Worm (Caenorhabditis elegans) whole organism, L3 larva: ENCODE measurements around the gene T25E12.16.

Experiments
- R02D3.7 ChIP-seq: fragments of 150-350 bp; optimal IDR thresholded peaks from 2 replicates; lab custom pipeline; 2014; ENCODE audit warnings: missing biosample characterization, missing genetic modification characterization
- aly-2 ChIP-seq: fragments of 150-350 bp; optimal IDR thresholded peaks from 2 replicates; lab custom pipeline; 2014; ENCODE audit warnings: missing biosample characterization, missing genetic modification characterization
- ama-1 ChIP-seq: fragments of 150-350 bp; optimal IDR thresholded peaks from 2 replicates; lab custom pipeline; 2018
- ceh-28 ChIP-seq: fragments of 150-350 bp; optimal IDR thresholded peaks from 2 replicates; lab custom pipeline; 2014; ENCODE audit warnings: missing biosample characterization, missing genetic modification reagents, missing genetic modification characterization
- ceh-82 ChIP-seq: fragments of 150-350 bp; optimal IDR thresholded peaks from 2 replicates; lab custom pipeline; 2014; ENCODE audit warnings: missing biosample characterization, missing genetic modification characterization
- ceh-9 ChIP-seq: sonication (generic microtip); optimal IDR thresholded peaks from 2 replicates; lab custom pipeline; 2018; ENCODE audit warnings: missing biosample characterization, missing genetic modification characterization
- daf-12 ChIP-seq: fragments of 150-350 bp; optimal IDR thresholded peaks from 2 replicates; lab custom pipeline; 2014; ENCODE audit warnings: missing biosample characterization, missing genetic modification reagents, missing genetic modification characterization
- egl-27 ChIP-seq: sonication (generic microtip); optimal IDR thresholded peaks from 4 replicates; lab custom pipeline; 2017; ENCODE audit warnings: missing biosample characterization, missing genetic modification reagents, missing genetic modification characterization
- egl-5 ChIP-seq: fragments of 150-350 bp; optimal IDR thresholded peaks from 2 replicates; lab custom pipeline; 2017; ENCODE audit warnings: missing biosample characterization, missing genetic modification reagents, missing genetic modification characterization, inconsistent platforms
- elt-3 ChIP-seq, 3 experiments: fragments of 150-350 bp in 1 of 3; sonication (generic microtip) in 2 of 3; optimal IDR thresholded peaks; 2 replicates in 2 of 3; 4 replicates in 1 of 3; lab custom pipeline; 2014 to 2017; ENCODE audit warnings: missing biosample characterization in 3 of 3, missing genetic modification characterization in 3 of 3
- eor-1 ChIP-seq, 2 experiments: fragments of 150-350 bp; optimal IDR thresholded peaks; 2 replicates each; lab custom pipeline; 2014 to 2018; ENCODE audit warnings: missing biosample characterization in 2 of 2, missing genetic modification characterization in 2 of 2
- fkh-10 ChIP-seq: sonication (generic microtip); optimal IDR thresholded peaks from 2 replicates; lab custom pipeline; 2017; ENCODE audit warnings: missing biosample characterization, missing genetic modification reagents, missing genetic modification characterization
- fkh-2 ChIP-seq: fragments of 150-350 bp; optimal IDR thresholded peaks from 2 replicates; lab custom pipeline; 2014; ENCODE audit warnings: missing biosample characterization, missing genetic modification reagents, missing genetic modification characterization
- hmg-11 ChIP-seq: sonication (generic microtip); optimal IDR thresholded peaks from 2 replicates; lab custom pipeline; 2016; ENCODE audit warnings: missing genetic modification characterization, missing compliant biosample characterization
- jun-1 ChIP-seq: fragments of 150-350 bp; optimal IDR thresholded peaks from 2 replicates; lab custom pipeline; 2014; ENCODE audit warnings: missing biosample characterization, missing genetic modification reagents, missing genetic modification characterization
- lin-15B ChIP-seq: fragments of 150-350 bp; optimal IDR thresholded peaks from 2 replicates; lab custom pipeline; 2014; ENCODE audit warnings: missing biosample characterization, missing genetic modification characterization
- lin-39 ChIP-seq: fragments of 150-350 bp; optimal IDR thresholded peaks from 2 replicates; lab custom pipeline; 2018; ENCODE audit warnings: missing biosample characterization, missing genetic modification reagents, missing genetic modification characterization
- lsy-12 ChIP-seq: sonication (generic microtip); optimal IDR thresholded peaks from 2 replicates; lab custom pipeline; 2016; ENCODE audit warnings: mild to moderate bottlenecking, missing genetic modification characterization, missing compliant biosample characterization
- mdl-1 ChIP-seq: fragments of 150-350 bp; optimal IDR thresholded peaks from 2 replicates; lab custom pipeline; 2014; ENCODE audit warnings: missing biosample characterization, missing genetic modification characterization
- nfya-1 ChIP-seq: sonication (generic microtip); optimal IDR thresholded peaks from 2 replicates; lab custom pipeline; 2017; ENCODE audit warnings: missing genetic modification characterization, mild to moderate bottlenecking, missing compliant biosample characterization, antibody characterized with exemption, moderate library complexity; ENCODE audit not compliant: insufficient read depth
- nhr-11 ChIP-seq: fragments of 150-350 bp; optimal IDR thresholded peaks from 2 replicates; lab custom pipeline; 2014; ENCODE audit warnings: missing biosample characterization, missing genetic modification characterization
- nhr-237 ChIP-seq: fragments of 150-350 bp; optimal IDR thresholded peaks from 2 replicates; lab custom pipeline; 2014; ENCODE audit warnings: missing biosample characterization, missing genetic modification characterization
- nhr-25 ChIP-seq: sonication (generic microtip); optimal IDR thresholded peaks from 2 replicates; lab custom pipeline; 2017; ENCODE audit warnings: missing biosample characterization, missing genetic modification characterization
- nhr-28 ChIP-seq: fragments of 150-350 bp; optimal IDR thresholded peaks from 2 replicates; lab custom pipeline; 2014; ENCODE audit warnings: missing biosample characterization, missing genetic modification characterization
- nhr-43 ChIP-seq: sonication (generic microtip); optimal IDR thresholded peaks from 2 replicates; lab custom pipeline; 2016; ENCODE audit warnings: mild to moderate bottlenecking, missing genetic modification characterization, missing compliant biosample characterization; ENCODE audit not compliant: poor library complexity, severe bottlenecking
- nhr-67 ChIP-seq: fragments of 150-350 bp; optimal IDR thresholded peaks from 2 replicates; lab custom pipeline; 2014; ENCODE audit warnings: missing biosample characterization, missing genetic modification characterization
- nhr-76 ChIP-seq: fragments of 150-350 bp; sonication (generic microtip); optimal IDR thresholded peaks from 5 replicates; lab custom pipeline; 2014; ENCODE audit warnings: missing biosample characterization, missing genetic modification characterization
- pha-4 ChIP-seq: fragments of 150-350 bp; optimal IDR thresholded peaks from 2 replicates; lab custom pipeline; 2014; ENCODE audit warnings: missing biosample characterization, missing genetic modification reagents, missing genetic modification characterization
- pqm-1 ChIP-seq: fragments of 150-350 bp; optimal IDR thresholded peaks from 2 replicates; lab custom pipeline; 2017; ENCODE audit warnings: missing biosample characterization, missing genetic modification characterization, inconsistent platforms
- sea-2 ChIP-seq: fragments of 150-350 bp; sonication (generic microtip); optimal IDR thresholded peaks from 4 replicates; lab custom pipeline; 2014; ENCODE audit warnings: missing biosample characterization, missing genetic modification reagents, missing genetic modification characterization
- skn-1 ChIP-seq: fragments of 150-350 bp; optimal IDR thresholded peaks from 2 replicates; lab custom pipeline; 2014; ENCODE audit warnings: missing biosample characterization, missing genetic modification characterization
- snpc-4 ChIP-seq: fragments of 150-350 bp; optimal IDR thresholded peaks from 2 replicates; lab custom pipeline; 2014; ENCODE audit warnings: missing biosample characterization, missing genetic modification characterization
- tbx-2 ChIP-seq: sonication (generic microtip); optimal IDR thresholded peaks from 2 replicates; lab custom pipeline; 2016; ENCODE audit warnings: mild to moderate bottlenecking, missing genetic modification characterization, missing compliant biosample characterization
- unc-39 ChIP-seq: sonication (generic microtip); optimal IDR thresholded peaks from 4 replicates; lab custom pipeline; 2017; ENCODE audit warnings: missing biosample characterization, missing genetic modification characterization
- unc-62 ChIP-seq: fragments of 150-350 bp; sonication (generic microtip); optimal IDR thresholded peaks from 4 replicates; lab custom pipeline; 2014; ENCODE audit warnings: missing biosample characterization, missing genetic modification reagents, missing genetic modification characterization
- zag-1 ChIP-seq: fragments of 150-350 bp; optimal IDR thresholded peaks from 2 replicates; lab custom pipeline; 2014; ENCODE audit warnings: missing biosample characterization, missing genetic modification characterization
- ztf-4 ChIP-seq: fragments of 150-350 bp; optimal IDR thresholded peaks from 2 replicates; lab custom pipeline; 2014; ENCODE audit warnings: missing biosample characterization, missing genetic modification characterization

Gene T25E12.16

DNA sequence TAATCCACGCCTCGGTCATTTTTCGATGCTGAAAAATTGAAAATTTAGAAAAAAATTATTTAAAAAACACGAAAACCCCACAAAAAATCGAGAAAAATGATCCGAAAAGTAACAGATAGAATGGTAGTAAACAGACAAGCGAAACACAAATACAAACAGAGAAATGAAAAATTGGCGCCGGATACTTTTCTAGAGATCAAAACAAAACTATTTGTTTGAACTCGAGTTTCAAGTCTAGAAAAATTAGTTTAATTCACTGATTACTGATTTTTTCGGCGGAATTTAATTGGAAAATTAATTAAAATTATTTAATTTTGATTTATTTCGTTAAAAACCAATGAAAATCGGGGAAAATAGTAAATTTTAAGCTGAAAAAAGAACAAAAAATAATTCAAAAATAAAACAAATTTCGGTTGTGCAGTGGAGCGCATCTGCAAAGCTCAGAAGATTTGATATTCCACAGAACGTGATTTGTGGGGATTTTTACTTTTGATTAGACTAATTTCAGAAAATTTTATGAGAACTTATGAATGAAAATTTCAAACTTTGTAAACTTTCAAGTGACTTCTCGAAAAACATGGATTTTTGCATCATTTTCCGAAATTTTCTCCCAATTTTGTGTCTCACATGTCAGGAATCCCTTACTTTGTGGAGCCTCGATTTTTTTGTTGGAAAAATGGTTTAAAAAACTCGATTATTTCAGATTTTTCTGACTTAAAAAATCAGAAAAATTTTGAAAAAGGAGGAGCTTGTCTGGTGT, 12.8 kb upstream of the T25E12.16 start, which contains the start of gene gyg-2:
Gene gyg-2 (minus strand): TSS at position 28 of the 760 bp plus-strand sequence.
- TF ChIP-seq lin-39, result no peak
- TF ChIP-seq nhr-237, result no peak
- no peak for TF ChIP-seq unc-39
- no peak for TF ChIP-seq ceh-9
- TF ChIP-seq ceh-28 (tag; lab: Kevin White, UChicago), result no peak
- TF ChIP-seq, all 47 proteins: peak for 0

DNA sequence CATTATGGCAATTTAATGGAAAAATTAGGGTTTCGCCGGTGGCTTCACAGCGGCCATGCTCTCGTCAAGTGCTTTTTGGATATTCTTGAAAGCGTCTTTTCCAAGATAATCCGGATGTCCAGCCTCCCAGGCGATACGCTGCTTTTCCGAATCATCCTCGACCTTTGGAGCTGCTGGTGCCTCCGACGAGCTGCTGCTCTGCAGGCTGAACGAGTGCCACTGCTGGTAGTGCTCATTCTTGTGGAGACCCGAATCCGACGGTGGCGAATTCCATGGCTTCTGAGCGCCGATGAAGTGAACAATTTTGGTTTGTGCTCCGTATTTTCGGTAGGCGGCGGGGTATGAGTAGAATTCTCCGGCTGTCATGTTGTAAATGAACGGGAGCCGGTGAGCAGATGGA, 11.6 kb upstream of the T25E12.16 start:
- TF ChIP-seq nhr-67 (tag; lab: Kevin White, UChicago) (no peak), nhr-28 (tag; lab: Kevin White, UChicago) (no peak)

- no peak for TF ChIP-seq nhr-11
These were observed 11.2 kb upstream of the T25E12.16 start for ce11 chrV:16744783-16745182.

- TF ChIP-seq daf-12 (tag; lab: Kevin White, UChicago) (no peak), ceh-9 (no peak), mdl-1 (tag; lab: Kevin White, UChicago) (no peak), nhr-43 (no peak), lsy-12 (no peak)
These were observed 8.5 kb upstream of the T25E12.16 start, which contains the start of gene T25E12.6 for ce11 chrV:16742123-16742522. Gene T25E12.6, plus strand, starts transcription at chrV:16742423.

DNA sequence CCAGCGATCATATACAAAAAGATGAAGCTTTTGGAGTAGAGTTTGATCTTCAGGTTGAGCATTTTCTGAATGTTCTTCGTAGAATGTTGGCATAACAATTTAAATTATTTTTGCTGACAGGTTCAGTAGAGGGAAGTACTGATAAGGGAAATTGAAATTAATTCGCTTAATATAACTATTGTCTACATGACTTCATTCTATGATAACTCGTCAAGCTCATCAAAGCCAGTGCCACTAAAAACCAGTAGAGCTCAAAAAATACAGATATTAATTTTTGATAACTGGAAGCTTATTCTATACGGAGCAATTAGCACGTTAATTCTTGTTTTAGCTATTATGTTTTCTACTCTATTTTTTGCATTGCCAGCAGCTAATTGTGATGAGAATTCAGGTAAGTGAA, 5.5 kb upstream of the T25E12.16 start, which contains the start of the genes clec-29 and clec-39:
Gene clec-29 (minus strand): TSS at position 101 of the 400 bp plus-strand sequence.
Gene clec-39 (plus strand): TSS at position 169 of the 400 bp plus-strand sequence.
- no peak for TF ChIP-seq hmg-11 (tag; lab: Kevin White, UChicago)
- no peak for TF ChIP-seq pqm-1 (tag; lab: Kevin White, UChicago)
- no peak for TF ChIP-seq daf-12 (tag; lab: Kevin White, UChicago)
- TF ChIP-seq lin-15B (tag; lab: Kevin White, UChicago), result no peak
- TF ChIP-seq lin-39, result no peak
- TF ChIP-seq nhr-43, result no peak
- no peak for TF ChIP-seq unc-62
- no peak for TF ChIP-seq jun-1

- TF ChIP-seq sea-2 (GFP tag; lab: Kevin White, UChicago) (no peak), lin-15B (tag; lab: Kevin White, UChicago) (no peak), skn-1 (tag; lab: Kevin White, UChicago) (no peak), fkh-2 (tag; lab: Kevin White, UChicago) (no peak), nhr-43 (no peak), nhr-28 (tag; lab: Kevin White, UChicago) (no peak), pha-4 (no peak), nhr-25 (tag; lab: Kevin White, UChicago) (no peak), nhr-11 (no peak), lsy-12 (no peak), daf-12 (tag; lab: Kevin White, UChicago) (no peak), ama-1 (no peak), nhr-76 (tag; lab: Kevin White, UChicago) (no peak), snpc-4 (tag; lab: Kevin White, UChicago) (no peak), egl-5 (tag; lab: Kevin White, UChicago) (no peak)
These were observed 1.9 kb upstream of the T25E12.16 start, which contains the start of the genes clec-38 and clec-34 for ce11 chrV:16735518-16735917. Gene clec-38, minus strand, starts transcription at chrV:16735618. Gene clec-34, plus strand, starts transcription at chrV:16735765.

ce11 chrV:16731600-16731999, 2.0 kb downstream of the T25E12.16 start, which contains the start of gene srz-100:
Gene srz-100, plus strand, starts transcription at chrV:16731900.
- TF ChIP-seq elt-3 (tag; optimal IDR thresholded peaks at IDR 0.05; lab: Kevin White, UChicago) (no peak), eor-1 (tag; optimal IDR thresholded peaks at IDR 0.05; lab: Kevin White, UChicago) (no peak), pqm-1 (tag; lab: Kevin White, UChicago) (no peak), unc-62 (no peak), aly-2 (tag; lab: Kevin White, UChicago) (no peak), tbx-2 (no peak), egl-27 (tag; lab: Kevin White, UChicago) (no peak), lin-39 (no peak), egl-5 (tag; lab: Kevin White, UChicago) (no peak), zag-1 (tag; lab: Kevin White, UChicago) (no peak), lin-15B (tag; lab: Kevin White, UChicago) (no peak), lsy-12 (no peak), nhr-43 (no peak), ztf-4 (tag; lab: Kevin White, UChicago) (no peak), mdl-1 (tag; lab: Kevin White, UChicago) (no peak), ceh-82 (no peak), sea-2 (GFP tag; lab: Kevin White, UChicago) (no peak), fkh-10 (GFP tag; lab: Kevin White, UChicago) (no peak), nfya-1 (tag; lab: Kevin White, UChicago) (no peak), R02D3.7 (no peak)
